Fruit fly (Drosophila melanogaster) whole organism, pupa: ENCODE measurements around the gene natalisin.
A peak's percentile ranks its signal among the peaks of the same experiment; 100 is the strongest.

Experiments
- CG10348 ChIP-seq: fragments of 200-800 bp; sonication (Bioruptor generic); IDR thresholded peaks from 2 replicates; pipeline ENCODE4 v1.3.6; 2022; ENCODE audit warnings: missing biosample characterization, missing genetic modification characterization
- CG12605 ChIP-seq: fragments of 200-800 bp; sonication (Bioruptor generic); IDR thresholded peaks from 2 replicates; pipeline ENCODE4 v1.3.6; 2022; ENCODE audit warnings: missing biosample characterization, missing genetic modification characterization
- CG13204 ChIP-seq: fragments of 200-800 bp; sonication (Bioruptor generic); optimal IDR thresholded peaks from 2 replicates; lab custom pipeline; 2018; ENCODE audit warnings: missing biosample characterization, mild to moderate bottlenecking, missing genetic modification characterization, moderate library complexity
- CG14655 ChIP-seq: fragments of 200-800 bp; sonication (Bioruptor generic); optimal IDR thresholded peaks from 3 replicates; lab custom pipeline; 2017; ENCODE audit warnings: mild to moderate bottlenecking, missing biosample characterization, missing genetic modification reagents, missing genetic modification characterization
- CG15710 ChIP-seq: fragments of 200-800 bp; sonication (Bioruptor generic); optimal IDR thresholded peaks from 2 replicates; lab custom pipeline; 2018; ENCODE audit warnings: missing biosample characterization, mild to moderate bottlenecking, missing genetic modification characterization, moderate library complexity
- CG17806 ChIP-seq: fragments of 200-800 bp; sonication (Bioruptor generic); optimal IDR thresholded peaks from 2 replicates; lab custom pipeline; 2018; ENCODE audit warnings: missing biosample characterization, mild to moderate bottlenecking, missing genetic modification characterization, moderate library complexity
- CG32121 ChIP-seq: fragments of 200-800 bp; sonication (Bioruptor generic); IDR thresholded peaks from 2 replicates; pipeline ENCODE4 v1.3.6; 2022; ENCODE audit warnings: missing biosample characterization, missing genetic modification characterization
- CG34367 ChIP-seq: fragments of 200-800 bp; sonication (Bioruptor generic); optimal IDR thresholded peaks from 2 replicates; lab custom pipeline; 2018; ENCODE audit warnings: missing biosample characterization, mild to moderate bottlenecking, missing genetic modification characterization
- CG4496 ChIP-seq: fragments of 200-800 bp; sonication (Bioruptor generic); IDR thresholded peaks from 3 replicates; pipeline ENCODE4 v1.3.6; 2022; ENCODE audit warnings: missing biosample characterization, missing genetic modification characterization
- CG8159 ChIP-seq: fragments of 200-800 bp; sonication (Bioruptor generic); optimal IDR thresholded peaks from 3 replicates; lab custom pipeline; 2018; ENCODE audit warnings: missing biosample characterization, mild to moderate bottlenecking, missing genetic modification characterization, moderate library complexity
- CG8301 ChIP-seq: fragments of 200-800 bp; sonication (Bioruptor generic); optimal IDR thresholded peaks from 2 replicates; lab custom pipeline; 2018; ENCODE audit warnings: missing biosample characterization, mild to moderate bottlenecking, missing genetic modification characterization
- CG9948 ChIP-seq: fragments of 200-800 bp; sonication (Bioruptor generic); optimal IDR thresholded peaks from 2 replicates; lab custom pipeline; 2018; ENCODE audit warnings: missing biosample characterization, mild to moderate bottlenecking, missing genetic modification characterization, moderate library complexity
- D1 ChIP-seq: fragments of 200-800 bp; sonication (Bioruptor generic); optimal IDR thresholded peaks from 2 replicates; lab custom pipeline; 2018; ENCODE audit warnings: missing biosample characterization, mild to moderate bottlenecking, missing genetic modification characterization, moderate library complexity
- EcR ChIP-seq: fragments of 200-800 bp; sonication (Bioruptor generic); optimal IDR thresholded peaks from 3 replicates; lab custom pipeline; 2019; ENCODE audit warnings: missing biosample characterization, missing genetic modification characterization, mild to moderate bottlenecking, moderate library complexity, missing genetic modification reagents
- Ets98B ChIP-seq: fragments of 200-800 bp; sonication (Bioruptor generic); IDR thresholded peaks from 2 replicates; pipeline ENCODE4 v1.3.6; 2022; ENCODE audit warnings: missing biosample characterization, missing genetic modification characterization
- Pif1A ChIP-seq: fragments of 200-800 bp; sonication (Bioruptor generic); optimal IDR thresholded peaks from 3 replicates; lab custom pipeline; 2016; ENCODE audit warnings: missing biosample characterization, missing genetic modification characterization
- Pif1B ChIP-seq: fragments of 200-800 bp; sonication (Bioruptor generic); optimal IDR thresholded peaks from 3 replicates; lab custom pipeline; 2016; ENCODE audit warnings: missing biosample characterization, missing genetic modification characterization
- Snoo ChIP-seq: fragments of 200-800 bp; sonication (Bioruptor generic); optimal IDR thresholded peaks from 3 replicates; lab custom pipeline; 2017; ENCODE audit warnings: missing biosample characterization, mild to moderate bottlenecking, missing genetic modification characterization, inconsistent platforms
- fd96Ca ChIP-seq: fragments of 200-800 bp; sonication (Bioruptor generic); IDR thresholded peaks from 3 replicates; pipeline ENCODE4 v1.3.6; 2022; ENCODE audit warnings: missing biosample characterization, missing genetic modification characterization
- gl ChIP-seq: fragments of 200-800 bp; sonication (Bioruptor generic); optimal IDR thresholded peaks from 2 replicates; lab custom pipeline; 2018; ENCODE audit warnings: missing biosample characterization, mild to moderate bottlenecking, missing genetic modification characterization
- rn ChIP-seq: fragments of 200-800 bp; sonication (Bioruptor generic); IDR thresholded peaks from 2 replicates; pipeline ENCODE4 v1.3.6; 2022; ENCODE audit warnings: missing biosample characterization, missing genetic modification characterization

natalisin gene

DNA sequence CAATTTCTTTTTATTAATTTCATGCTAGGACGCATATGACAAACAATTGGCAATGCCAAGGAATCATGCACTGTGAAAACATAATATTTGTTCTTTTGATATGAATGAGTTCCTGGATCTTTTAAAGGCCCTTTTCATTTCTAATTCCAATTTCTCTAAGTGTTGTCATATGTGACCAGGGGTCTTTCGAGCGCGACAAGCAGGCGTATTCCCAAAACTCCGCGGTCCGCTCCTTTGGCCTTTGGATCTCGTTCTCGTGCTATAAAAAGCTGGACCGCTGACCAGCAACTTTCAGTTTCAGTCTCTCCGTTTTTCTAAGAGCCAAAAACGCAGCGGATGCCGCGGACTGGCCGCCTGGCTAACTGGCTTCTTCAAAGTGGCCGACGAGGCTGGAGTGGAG, at the start of gene natalisin:
TSS of gene natalisin (plus strand) at position 301 of the 400 bp plus-strand sequence.
- TF ChIP-seq rn (GFP tag; lab: Robert Waterston, UW): no peak
- TF ChIP-seq CG17806 (tag; lab: Kevin White, UChicago): peak; percentile 10
- no peak for TF ChIP-seq CG32121 (GFP tag; lab: Robert Waterston, UW)
- TF ChIP-seq Snoo: no peak
- TF ChIP-seq, all 21 proteins: peak for 1

DNA sequence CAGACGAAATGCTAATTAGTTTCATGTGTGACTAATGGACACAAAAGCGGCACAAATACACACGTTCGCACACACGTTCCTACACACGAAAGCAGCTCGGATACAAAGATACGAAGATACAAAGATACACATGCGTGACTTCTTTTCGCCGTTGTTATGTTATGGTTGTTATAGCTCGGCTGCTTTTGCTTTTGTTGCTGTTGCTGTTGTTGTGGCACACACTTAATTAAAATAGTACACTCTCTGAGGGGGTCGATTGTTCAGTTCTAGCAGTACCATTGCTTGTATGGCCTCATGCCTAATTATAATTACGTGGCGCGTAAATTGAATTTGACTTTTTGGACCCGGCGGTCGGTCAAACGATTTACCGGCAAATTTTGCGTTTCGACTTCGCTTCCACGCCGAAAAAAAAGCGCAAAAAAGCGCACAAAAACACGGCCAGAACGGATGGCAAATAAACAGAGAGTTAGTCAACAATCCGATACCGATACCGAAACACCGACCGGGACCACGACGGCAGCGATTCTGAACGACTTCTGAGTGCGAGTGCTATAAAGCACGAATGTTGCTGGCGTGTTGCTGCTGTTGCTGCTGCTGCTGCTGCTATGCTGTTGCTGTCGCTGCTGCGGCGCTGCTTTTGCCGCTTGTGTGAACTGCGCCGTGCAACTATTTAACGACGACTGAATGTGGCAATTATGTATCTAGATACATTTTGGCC, 48.8 kb upstream of the natalisin start:
- TF ChIP-seq CG34367 (no peak), CG17806 (tag; lab: Kevin White, UChicago) (no peak), gl (peak; percentile 6), Pif1B (no peak), CG14655 (GFP tag; lab: Kevin White, UChicago) (no peak), CG8159 (tag; lab: Kevin White, UChicago) (no peak), CG12605 (GFP tag; lab: Robert Waterston, UW) (0 out of 2 replicates have a peak, but pooled peaks have one; percentile 43), EcR (GFP tag; lab: Kevin White, UChicago) (no peak), CG13204 (GFP tag; lab: Kevin White, UChicago) (peak; percentile 34), Ets98B (GFP tag; lab: Robert Waterston, UW) (no peak), CG32121 (GFP tag; lab: Robert Waterston, UW) (no peak), CG8301 (tag; lab: Kevin White, UChicago) (no peak), CG9948 (tag; lab: Kevin White, UChicago) (no peak), Pif1A (GFP tag; lab: Kevin White, UChicago) (no peak), D1 (tag; lab: Kevin White, UChicago) (no peak), CG10348 (GFP tag; lab: Robert Waterston, UW) (no peak), CG15710 (no peak), CG4496 (GFP tag; lab: Robert Waterston, UW) (0 out of 3 replicates have a peak, but pooled peaks have one; percentile 31), fd96Ca (GFP tag; lab: Robert Waterston, UW) (no peak)

DNA sequence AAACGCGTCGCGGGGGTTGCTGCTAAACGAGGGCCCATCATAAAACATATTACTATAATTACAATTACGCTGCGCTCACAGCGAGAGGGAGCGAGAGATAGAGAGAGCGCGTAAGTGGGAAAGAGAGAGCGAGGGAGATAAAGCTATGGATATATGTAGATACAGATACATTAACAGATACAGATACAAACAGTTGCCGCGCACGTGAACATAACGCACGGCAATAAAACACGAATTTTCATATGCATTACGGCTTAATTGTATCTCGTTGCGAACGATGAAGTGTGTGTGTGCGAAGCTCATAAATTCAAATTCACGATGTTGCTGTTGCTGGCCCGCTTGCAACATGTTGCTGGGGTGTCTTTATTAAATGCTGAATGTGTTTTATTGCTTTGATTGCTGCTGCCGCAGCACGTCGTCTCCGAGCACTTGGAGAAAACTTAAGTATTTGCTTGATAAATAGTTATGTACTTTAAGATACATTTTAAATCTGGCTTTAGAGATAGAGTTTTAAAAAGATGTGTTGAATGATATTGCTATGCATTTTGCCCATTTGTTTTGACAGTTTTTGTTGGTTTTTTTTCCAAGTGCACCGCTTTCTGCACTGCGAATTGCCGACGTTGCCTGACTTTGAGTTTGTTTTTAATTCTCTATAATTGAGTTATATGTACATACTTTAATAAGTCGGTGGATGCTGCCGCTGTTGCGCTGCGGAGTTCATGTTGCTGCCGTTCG, 48.0 kb upstream of the natalisin start:
- TF ChIP-seq rn (GFP tag; lab: Robert Waterston, UW) (peak; percentile 97), CG17806 (tag; lab: Kevin White, UChicago) (peak; percentile 97), CG32121 (GFP tag; lab: Robert Waterston, UW) (peak; percentile 99), CG8301 (tag; lab: Kevin White, UChicago) (peak; percentile 96), Pif1B (peak; percentile 91), EcR (GFP tag; lab: Kevin White, UChicago) (no peak), CG34367 (peak; percentile 96), CG9948 (tag; lab: Kevin White, UChicago) (peak; percentile 96), Snoo (peak; percentile 93), CG15710 (peak; percentile 96), CG4496 (GFP tag; lab: Robert Waterston, UW) (peak; percentile 99), Pif1A (GFP tag; lab: Kevin White, UChicago) (peak; percentile 96), gl (peak; percentile 92), Ets98B (GFP tag; lab: Robert Waterston, UW) (peak; percentile 98), CG12605 (GFP tag; lab: Robert Waterston, UW) (peak; percentile 97), CG10348 (GFP tag; lab: Robert Waterston, UW) (peak; percentile 89), D1 (tag; lab: Kevin White, UChicago) (peak; percentile 92), CG14655 (GFP tag; lab: Kevin White, UChicago) (peak; percentile 97), CG8159 (tag; lab: Kevin White, UChicago) (peak; percentile 96), fd96Ca (GFP tag; lab: Robert Waterston, UW) (peak; percentile 99), CG13204 (GFP tag; lab: Kevin White, UChicago) (peak; percentile 84)
- TF ChIP-seq, all 21 proteins: peak for 20

DNA sequence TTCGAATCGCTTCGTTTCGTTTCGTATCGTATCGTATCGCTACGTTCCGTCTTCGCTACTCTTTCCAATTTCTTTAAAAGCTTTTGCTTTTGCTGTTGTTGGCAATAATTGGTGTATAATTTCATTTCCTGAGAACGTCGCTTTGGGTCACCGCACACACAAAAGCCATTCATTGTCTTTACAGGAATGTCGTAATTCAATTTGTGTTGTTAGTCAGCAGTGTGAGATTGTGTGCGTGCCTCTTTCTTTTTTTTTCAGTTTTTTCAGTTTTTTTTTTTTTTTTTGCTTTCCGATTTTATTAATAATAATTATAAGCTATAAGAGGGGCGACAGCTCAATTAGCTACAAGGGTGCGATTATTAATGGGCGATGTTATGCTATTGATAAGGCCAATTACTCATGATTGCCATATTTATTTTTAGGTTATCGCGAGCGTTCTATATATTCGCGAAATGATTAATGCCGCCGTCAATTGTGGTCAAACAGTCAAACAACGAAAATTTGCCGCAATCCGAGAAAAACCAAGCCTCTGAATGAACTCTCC, 47.2 kb upstream of the natalisin start:
- TF ChIP-seq Pif1B: no peak
- TF ChIP-seq CG8301 (tag; lab: Kevin White, UChicago): no peak
- no peak for TF ChIP-seq CG8159 (tag; lab: Kevin White, UChicago)

DNA sequence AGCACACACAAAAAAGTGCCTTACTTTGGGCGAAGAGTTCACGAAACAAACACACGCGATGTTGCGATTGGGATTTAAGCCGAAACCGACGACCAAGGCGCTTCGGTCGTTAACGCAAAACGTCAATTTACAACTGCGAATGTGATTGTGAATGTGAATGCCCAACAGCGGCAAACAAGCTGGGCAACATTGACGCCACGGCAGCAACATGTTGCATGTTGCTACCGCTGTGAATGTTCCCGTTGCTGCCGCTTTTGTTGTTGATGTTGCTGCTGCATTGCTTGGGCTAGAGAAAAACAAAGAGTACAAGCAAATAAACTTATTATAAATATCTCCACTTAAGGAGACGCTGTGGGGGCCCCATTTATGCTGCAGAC, 45.6 kb upstream of the natalisin start, which contains the start of gene NK7.1:
TSS of gene NK7.1 (minus strand) at position 137 of the 377 bp plus-strand sequence.
- no peak for TF ChIP-seq EcR (GFP tag; lab: Kevin White, UChicago)
- no peak for TF ChIP-seq CG34367
- TF ChIP-seq CG10348 (GFP tag; lab: Robert Waterston, UW): no peak
- TF ChIP-seq CG8301 (tag; lab: Kevin White, UChicago): no peak
- no peak for TF ChIP-seq CG32121 (GFP tag; lab: Robert Waterston, UW)
- no peak for TF ChIP-seq gl
- TF ChIP-seq CG15710: no peak
- TF ChIP-seq fd96Ca (GFP tag; lab: Robert Waterston, UW): no peak
- no peak for TF ChIP-seq CG17806 (tag; lab: Kevin White, UChicago)
- no peak for TF ChIP-seq CG4496 (GFP tag; lab: Robert Waterston, UW)
- no peak for TF ChIP-seq CG12605 (GFP tag; lab: Robert Waterston, UW)
- TF ChIP-seq Ets98B (GFP tag; lab: Robert Waterston, UW): no peak
- TF ChIP-seq D1 (tag; lab: Kevin White, UChicago): no peak
- TF ChIP-seq Snoo: no peak
- TF ChIP-seq CG14655 (GFP tag; lab: Kevin White, UChicago): no peak
